Fruit fly (Drosophila melanogaster): ENCODE measurements around the gene CG33722.

Gene CG33722

dm6 chr3R:8212594-8212993 is 31.3 kb upstream of the CG33722 start (continued):
- no peak for TF ChIP-seq Fer2 (tag; optimal IDR thresholded peaks at IDR 0.05)
- TF ChIP-seq CG7987 (GFP tag; optimal IDR thresholded peaks at IDR 0.05): no peak
- peak; percentile 83 for TF ChIP-seq dmrt11E (tag; optimal IDR thresholded peaks at IDR 0.05)
- no peak for TF ChIP-seq CG7745 (tag; optimal IDR thresholded peaks at IDR 0.05)
- TF ChIP-seq p53 (GFP tag; optimal IDR thresholded peaks at IDR 0.05): peak; percentile 3
- peak; percentile 56 for TF ChIP-seq pnt (GFP tag; optimal IDR thresholded peaks at IDR 0.05)
- peak; percentile 55 for TF ChIP-seq Rx (GFP tag; IDR thresholded peaks at IDR 0.05)
- no peak for TF ChIP-seq YL-1 (GFP tag; optimal IDR thresholded peaks at IDR 0.05)
- TF ChIP-seq CG8478 (optimal IDR thresholded peaks at IDR 0.05): no peak
- TF ChIP-seq Fer1 (GFP tag; optimal IDR thresholded peaks at IDR 0.05): no peak
- no peak for TF ChIP-seq cg (GFP tag; optimal IDR thresholded peaks at IDR 0.05)
- TF ChIP-seq sima (GFP tag; optimal IDR thresholded peaks at IDR 0.05): no peak
- peak; percentile 26 for TF ChIP-seq CG12769 (tag; optimal IDR thresholded peaks at IDR 0.05)
- no peak for TF ChIP-seq CG9876 (GFP tag; optimal IDR thresholded peaks at IDR 0.05)
- peak; percentile 34 for TF ChIP-seq CHES-1-like (GFP tag; optimal IDR thresholded peaks at IDR 0.05)
- no peak for TF ChIP-seq CG14014 (GFP tag; IDR thresholded peaks at IDR 0.05)
- TF ChIP-seq Neu2 (GFP tag; optimal IDR thresholded peaks at IDR 0.05; ENCODE audit: borderline replicate concordance): no peak
- TF ChIP-seq CG3726 (GFP tag; IDR thresholded peaks at IDR 0.05): no peak
- TF ChIP-seq Hmx (GFP tag; optimal IDR thresholded peaks at IDR 0.05): no peak
- TF ChIP-seq Nf-YB (GFP tag; optimal IDR thresholded peaks at IDR 0.05): no peak
- TF ChIP-seq CG8281 (tag; optimal IDR thresholded peaks at IDR 0.05): peak; percentile 34
- 0 out of 2 replicates have a peak, but pooled peaks have one; percentile 33 for TF ChIP-seq CG6689 (GFP tag; IDR thresholded peaks at IDR 0.05)
- no peak for TF ChIP-seq Ravus (GFP tag; IDR thresholded peaks at IDR 0.05)
- TF ChIP-seq Blimp-1 (GFP tag; optimal IDR thresholded peaks at IDR 0.05): peak; percentile 67
- TF ChIP-seq CG2202 (tag; optimal IDR thresholded peaks at IDR 0.05): peak; percentile 31
- peak; percentile 70 for TF ChIP-seq CG16863 (GFP tag; optimal IDR thresholded peaks at IDR 0.05)
- TF ChIP-seq bowl (GFP tag; IDR thresholded peaks at IDR 0.05): no peak
- no peak for TF ChIP-seq Max (GFP tag; optimal IDR thresholded peaks at IDR 0.05)
- TF ChIP-seq CG8924 (tag; optimal IDR thresholded peaks at IDR 0.05): peak; percentile 71
- TF ChIP-seq CG7928 (GFP tag; optimal IDR thresholded peaks at IDR 0.05): no peak
- TF ChIP-seq Atf6 (GFP tag; IDR thresholded peaks at IDR 0.05): no peak; the same call in 1 of the 2 replicates
- peak; percentile 49 for TF ChIP-seq crol (GFP tag; IDR thresholded peaks at IDR 0.05)
- no peak for TF ChIP-seq CG9932 (GFP tag; IDR thresholded peaks at IDR 0.05)
- peak; percentile 38 for TF ChIP-seq CG9609 (GFP tag; optimal IDR thresholded peaks at IDR 0.05)
- peak; percentile 72 for TF ChIP-seq CG17328 (GFP tag; IDR thresholded peaks at IDR 0.05)
- peak; percentile 49 for TF ChIP-seq jumu (GFP tag; optimal IDR thresholded peaks at IDR 0.05)
- peak; percentile 45 for TF ChIP-seq tin (GFP tag; optimal IDR thresholded peaks at IDR 0.05)
- no peak for TF ChIP-seq CG43689 (GFP tag; IDR thresholded peaks at IDR 0.05)
- TF ChIP-seq CG15514 (GFP tag; optimal IDR thresholded peaks at IDR 0.05): no peak
- peak; percentile 43 for TF ChIP-seq Asciz (GFP tag; optimal IDR thresholded peaks at IDR 0.05)
- no peak for TF ChIP-seq sqz (GFP tag; optimal IDR thresholded peaks at IDR 0.05)
- no peak for TF ChIP-seq hth (optimal IDR thresholded peaks at IDR 0.05)
- TF ChIP-seq pros (GFP tag; optimal IDR thresholded peaks at IDR 0.05): peak; percentile 7
- TF ChIP-seq CG30403 (GFP tag; optimal IDR thresholded peaks at IDR 0.05): peak; percentile 19
- no peak for TF ChIP-seq CG9797 (GFP tag; optimal IDR thresholded peaks at IDR 0.05)
- TF ChIP-seq Abd-B (GFP tag; optimal IDR thresholded peaks at IDR 0.05): peak; percentile 17
- TF ChIP-seq esg (GFP tag; conservative IDR thresholded peaks at IDR 0.05): 0 out of 2 replicates have a peak, but pooled peaks have one; percentile 16
- peak; percentile 20; the same call in 1 of the 2 replicates for TF ChIP-seq E2f2 (GFP tag; IDR thresholded peaks at IDR 0.05)
- TF ChIP-seq CG1832 (GFP tag; optimal IDR thresholded peaks at IDR 0.05): no peak
- peak; percentile 50 for TF ChIP-seq CG8089 (GFP tag; optimal IDR thresholded peaks at IDR 0.05)
- TF ChIP-seq CG18619 (GFP tag; optimal IDR thresholded peaks at IDR 0.05): peak; percentile 16
- 0 out of 2 replicates have a peak, but pooled peaks have one; percentile 40 for TF ChIP-seq CG11696 (GFP tag; IDR thresholded peaks at IDR 0.05)
